Worm (Caenorhabditis elegans) whole organism, L4/young adult: ENCODE data around the gene srt-24.

Experiments used
- W03F9.2 ChIP-seq: fragments of 150-350 bp; optimal IDR thresholded peaks from 2 replicates; lab custom pipeline; 2014; ENCODE audit warnings: missing biosample characterization, missing genetic modification characterization
- dao-5 ChIP-seq: sonication (generic microtip); optimal IDR thresholded peaks from 2 replicates; lab custom pipeline; 2016; ENCODE audit warnings: missing genotype, missing genetic modification characterization, moderate library complexity, missing compliant biosample characterization
- him-1 ChIP-seq: sonication (generic microtip); optimal IDR thresholded peaks from 2 replicates; lab custom pipeline; 2016; ENCODE audit warnings: missing genotype, missing genetic modification reagents, missing genetic modification characterization, missing compliant biosample characterization

Gene srt-24

ce11 chrIV:754357-754972 lies 23.6 kb upstream of the srt-24 start:
- no peak for TF ChIP-seq him-1 (tag; lab: Kevin White, UChicago)
- no peak for TF ChIP-seq dao-5
- TF ChIP-seq W03F9.2 (tag; lab: Kevin White, UChicago): no peak

- TF ChIP-seq him-1 (tag; lab: Kevin White, UChicago) (no peak), W03F9.2 (tag; lab: Kevin White, UChicago) (no peak), dao-5 (no peak)
These were observed 18.7 kb upstream of the srt-24 start for ce11 chrIV:749557-749956.

ce11 chrIV:746333-746732 lies 15.5 kb upstream of the srt-24 start:
- TF ChIP-seq dao-5 (no peak), him-1 (tag; lab: Kevin White, UChicago) (no peak), W03F9.2 (tag; lab: Kevin White, UChicago) (no peak)

ce11 chrIV:741831-742230 lies 11.0 kb upstream of the srt-24 start:
- no peak for TF ChIP-seq dao-5
- no peak for TF ChIP-seq him-1 (tag; lab: Kevin White, UChicago)
- no peak for TF ChIP-seq W03F9.2 (tag; lab: Kevin White, UChicago)

ce11 chrIV:740674-741073 lies 9.8 kb upstream of the srt-24 start:
- TF ChIP-seq him-1 (tag; lab: Kevin White, UChicago): no peak
- no peak for TF ChIP-seq W03F9.2 (tag; lab: Kevin White, UChicago)
- no peak for TF ChIP-seq dao-5

- TF ChIP-seq W03F9.2 (tag; lab: Kevin White, UChicago) (no peak), him-1 (tag; lab: Kevin White, UChicago) (no peak), dao-5 (no peak)
These were observed 5.6 kb upstream of the srt-24 start, which contains the start of gene kvs-5 for ce11 chrIV:736447-736846. Gene kvs-5 (plus strand): TSS chrIV:736747.

ce11 chrIV:728095-728494 lies 2.7 kb downstream of the srt-24 start, which contains the start of gene Y55F3C.9:
Gene Y55F3C.9 (minus strand): TSS chrIV:728195.
- TF ChIP-seq him-1 (tag; lab: Kevin White, UChicago) (no peak), W03F9.2 (tag; lab: Kevin White, UChicago) (no peak), dao-5 (no peak)

ce11 chrIV:719351-719750 lies 11.5 kb downstream of the srt-24 start, which contains the start of gene Y55F3C.10:
Gene Y55F3C.10 (minus strand): TSS chrIV:719451.
- TF ChIP-seq him-1 (tag; lab: Kevin White, UChicago) (no peak), W03F9.2 (tag; lab: Kevin White, UChicago) (no peak), dao-5 (no peak)

ce11 chrIV:716323-716722 lies 14.5 kb downstream of the srt-24 start, which contains the start of gene clec-164:
Gene clec-164 (plus strand): TSS chrIV:716623.
- TF ChIP-seq W03F9.2 (tag; lab: Kevin White, UChicago): no peak
- TF ChIP-seq him-1 (tag; lab: Kevin White, UChicago): no peak
- TF ChIP-seq dao-5: no peak

- no peak for TF ChIP-seq W03F9.2 (tag; lab: Kevin White, UChicago)
- TF ChIP-seq dao-5: no peak
- no peak for TF ChIP-seq him-1 (tag; lab: Kevin White, UChicago)
These were observed 15.4 kb downstream of the srt-24 start for ce11 chrIV:715433-715832.

ce11 chrIV:707635-708034 lies 23.2 kb downstream of the srt-24 start, which contains the start of gene cutl-26:
Gene cutl-26 (minus strand): TSS chrIV:707735.
- TF ChIP-seq W03F9.2 (tag; lab: Kevin White, UChicago): no peak
- no peak for TF ChIP-seq dao-5
- TF ChIP-seq him-1 (tag; lab: Kevin White, UChicago): no peak

ce11 chrIV:698304-698703 lies 32.5 kb downstream of the srt-24 start, which contains the start of gene Y55F3C.17:
Gene Y55F3C.17 (minus strand): TSS chrIV:698404.
- no peak for TF ChIP-seq W03F9.2 (tag; lab: Kevin White, UChicago)
- no peak for TF ChIP-seq him-1 (tag; lab: Kevin White, UChicago)
- no peak for TF ChIP-seq dao-5

ce11 chrIV:684748-685147 lies 46.1 kb downstream of the srt-24 start:
- TF ChIP-seq W03F9.2 (tag; lab: Kevin White, UChicago): no peak
- TF ChIP-seq dao-5: no peak
- no peak for TF ChIP-seq him-1 (tag; lab: Kevin White, UChicago)

- no peak for TF ChIP-seq W03F9.2 (tag; lab: Kevin White, UChicago)
- no peak for TF ChIP-seq him-1 (tag; lab: Kevin White, UChicago)
- TF ChIP-seq dao-5: no peak
These were observed 46.6 kb downstream of the srt-24 start, which contains the start of gene cutl-28 for ce11 chrIV:684197-684596. Gene cutl-28 (plus strand): TSS chrIV:684497.
